Fruit fly (Drosophila melanogaster) whole organism, pupa: ENCODE data around the gene CG7164.
"Not testable (repeated sequence)": the region's sequence is repeated elsewhere in the genome, so short reads cannot be mapped to it uniquely, and the experiment has no call there.

Experiments
- CG4496 ChIP-seq: fragments of 200-800 bp; sonication (Bioruptor generic); IDR thresholded peaks from 3 replicates; pipeline ENCODE4 v1.3.6; 2022; ENCODE audit warnings: missing biosample characterization, missing genetic modification characterization
- fd96Ca ChIP-seq: fragments of 200-800 bp; sonication (Bioruptor generic); IDR thresholded peaks from 3 replicates; pipeline ENCODE4 v1.3.6; 2022; ENCODE audit warnings: missing biosample characterization, missing genetic modification characterization
- gl ChIP-seq: fragments of 200-800 bp; sonication (Bioruptor generic); optimal IDR thresholded peaks from 2 replicates; lab custom pipeline; 2018; ENCODE audit warnings: missing biosample characterization, mild to moderate bottlenecking, missing genetic modification characterization

DNA sequence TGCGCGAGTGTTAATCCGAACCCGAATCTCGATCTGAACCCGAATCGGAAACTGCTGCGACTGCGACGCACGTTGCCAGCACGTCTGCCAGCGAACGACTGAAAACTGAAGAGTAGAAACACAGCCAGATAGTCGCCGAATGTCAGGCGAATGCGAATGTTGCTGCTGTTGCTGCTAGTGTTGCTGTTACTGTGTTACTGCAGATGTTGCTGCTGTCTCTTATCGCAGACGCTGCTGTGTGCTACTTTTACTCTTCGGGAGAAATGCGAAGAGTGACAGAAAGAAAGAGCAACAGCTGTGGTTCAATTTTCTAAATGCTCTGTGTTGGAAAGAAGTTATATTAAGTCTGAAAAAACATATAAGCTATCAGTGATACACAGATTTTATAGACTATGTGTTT lies 42.6 kb upstream of the CG7164 start, which contains the start of gene CG31904:
- not testable (repeated sequence) for TF ChIP-seq fd96Ca (GFP tag; lab: Robert Waterston, UW); CG4496 (GFP tag; lab: Robert Waterston, UW); gl (tag; lab: Kevin White, UChicago)
